Worm (Caenorhabditis elegans) whole organism, L4 larva: Measurements from ENCODE around the gene amx-1.

Experiments used
- T26A8.4 ChIP-seq: fragments of 200-800 bp; sonication (Bioruptor generic); IDR thresholded peaks from 2 replicates; pipeline ENCODE4 v1.3.6; 2022; ENCODE audit warnings: missing genetic modification characterization, missing compliant biosample characterization
- ZK337.2 ChIP-seq: fragments of 200-800 bp; sonication (Bioruptor generic); IDR thresholded peaks from 2 replicates; pipeline ENCODE4 v1.3.6; 2022; ENCODE audit warnings: missing genetic modification reagents, missing genetic modification characterization, missing compliant biosample characterization
- ZK546.5 ChIP-seq, 2 experiments: sonication (generic microtip); optimal IDR thresholded peaks; 2 replicates each; lab custom pipeline; 2017; ENCODE audit warnings: missing biosample characterization in 2 of 2, missing genetic modification characterization in 2 of 2
- aha-1 ChIP-seq: fragments of 150-350 bp; peaks from one replicate; lab custom pipeline; 2014; ENCODE audit warnings: missing biosample characterization, missing genetic modification characterization
- arid-1 ChIP-seq: fragments of 200-800 bp; sonication (Bioruptor generic); conservative IDR thresholded peaks from 2 replicates; pipeline ENCODE4 v1.3.6; 2022; ENCODE audit warnings: missing genetic modification reagents, missing genetic modification characterization, missing compliant biosample characterization
- ceh-20 ChIP-seq: fragments of 200-800 bp; sonication (Bioruptor generic); IDR thresholded peaks from 2 replicates; pipeline ENCODE4 v1.3.6; 2022; ENCODE audit warnings: missing genetic modification reagents, missing genetic modification characterization, missing compliant biosample characterization
- ceh-44 ChIP-seq: fragments of 200-800 bp; sonication (Bioruptor generic); IDR thresholded peaks from 2 replicates; pipeline ENCODE4 v1.3.6; 2022; ENCODE audit warnings: missing genetic modification reagents, missing genetic modification characterization, missing compliant biosample characterization
- ceh-82 ChIP-seq: sonication (generic microtip); optimal IDR thresholded peaks from 2 replicates; lab custom pipeline; 2017; ENCODE audit warnings: missing biosample characterization, missing genetic modification characterization
- ces-1 ChIP-seq: fragments of 150-350 bp; sonication (generic microtip); optimal IDR thresholded peaks from 4 replicates; lab custom pipeline; 2014; ENCODE audit warnings: missing biosample characterization, missing genetic modification reagents, missing genetic modification characterization
- daf-16 ChIP-seq, 3 experiments: sonication (generic microtip); optimal IDR thresholded peaks; 2 replicates each; lab custom pipeline; 2016 to 2017; ENCODE audit warnings: missing genetic modification characterization in 3 of 3, missing genetic modification reagents in 3 of 3, mild to moderate bottlenecking in 2 of 3, missing compliant biosample characterization in 2 of 3, missing biosample characterization in 1 of 3, moderate library complexity in 1 of 3
- daf-19 ChIP-seq: fragments of 200-800 bp; sonication (Bioruptor generic); conservative IDR thresholded peaks from 2 replicates; pipeline ENCODE4 v1.3.6; 2022; ENCODE audit warnings: missing genetic modification characterization, missing compliant biosample characterization
- dmd-6 ChIP-seq: fragments of 200-800 bp; sonication (Bioruptor generic); IDR thresholded peaks from 2 replicates; pipeline ENCODE4 v1.3.6; 2022; ENCODE audit warnings: missing genetic modification reagents, missing genetic modification characterization, missing compliant biosample characterization
- dmd-8 ChIP-seq: fragments of 200-800 bp; sonication (Bioruptor generic); IDR thresholded peaks from 2 replicates; pipeline ENCODE4 v1.3.6; 2022; ENCODE audit warnings: missing genetic modification characterization, missing compliant biosample characterization
- dpl-1 ChIP-seq: fragments of 150-350 bp; optimal IDR thresholded peaks from 2 replicates; lab custom pipeline; 2014; ENCODE audit warnings: missing biosample characterization, missing genetic modification reagents, missing genetic modification characterization
- dve-1 ChIP-seq: sonication (generic microtip); optimal IDR thresholded peaks from 2 replicates; lab custom pipeline; 2017; ENCODE audit warnings: antibody characterized with exemption, mild to moderate bottlenecking, missing genetic modification characterization, missing compliant biosample characterization; ENCODE audit not compliant: insufficient read depth
- egl-43 ChIP-seq: fragments of 200-800 bp; sonication (Bioruptor generic); IDR thresholded peaks from 2 replicates; pipeline ENCODE4 v1.3.6; 2022; ENCODE audit warnings: missing genetic modification reagents, missing genetic modification characterization, missing compliant biosample characterization
- fkh-10 ChIP-seq: fragments of 150-350 bp; optimal IDR thresholded peaks from 2 replicates; lab custom pipeline; 2014; ENCODE audit warnings: missing biosample characterization, missing genetic modification reagents, missing genetic modification characterization
- hif-1 ChIP-seq, 2 experiments: sonication (generic microtip); optimal IDR thresholded peaks; 2 replicates each; lab custom pipeline; 2016 to 2017; ENCODE audit warnings: missing compliant biosample characterization in 2 of 2, missing genetic modification characterization in 2 of 2, missing genetic modification reagents in 2 of 2, missing genotype in 2 of 2, mild to moderate bottlenecking in 1 of 2
- hlh-11 ChIP-seq: fragments of 200-800 bp; sonication (Bioruptor generic); optimal IDR thresholded peaks from 2 replicates; lab custom pipeline; 2018; ENCODE audit warnings: mild to moderate bottlenecking, missing genetic modification characterization, missing compliant biosample characterization
- hlh-30 ChIP-seq: sonication (generic microtip); optimal IDR thresholded peaks from 2 replicates; lab custom pipeline; 2017; ENCODE audit warnings: antibody characterized with exemption, mild to moderate bottlenecking, missing genetic modification characterization, missing compliant biosample characterization; ENCODE audit not compliant: insufficient read depth
- hmg-1.1 ChIP-seq: fragments of 200-800 bp; sonication (Bioruptor generic); IDR thresholded peaks from 2 replicates; pipeline ENCODE4 v1.3.6; 2022; ENCODE audit warnings: missing genetic modification reagents, missing genetic modification characterization, missing compliant biosample characterization
- lim-7 ChIP-seq: fragments of 200-800 bp; sonication (Bioruptor generic); IDR thresholded peaks from 2 replicates; pipeline ENCODE4 v1.3.6; 2022; ENCODE audit warnings: missing genetic modification characterization, missing compliant biosample characterization
- lin-13 ChIP-seq: fragments of 150-350 bp; optimal IDR thresholded peaks from 2 replicates; lab custom pipeline; 2014; ENCODE audit warnings: missing biosample characterization, missing genetic modification reagents, missing genetic modification characterization
- lin-38 ChIP-seq: fragments of 200-800 bp; sonication (Bioruptor generic); IDR thresholded peaks from 2 replicates; pipeline ENCODE4 v1.3.6; 2022; ENCODE audit warnings: missing genetic modification reagents, missing genetic modification characterization, missing compliant biosample characterization
- lir-3 ChIP-seq: sonication (generic microtip); optimal IDR thresholded peaks from 2 replicates; lab custom pipeline; 2016; ENCODE audit warnings: mild to moderate bottlenecking, missing genetic modification characterization, missing compliant biosample characterization
- lsy-2 ChIP-seq, 2 experiments: fragments of 150-350 bp in 1 of 2; sonication (generic microtip) in 1 of 2; optimal IDR thresholded peaks; 2 replicates each; lab custom pipeline; 2014 to 2017; ENCODE audit warnings: missing biosample characterization in 2 of 2, missing genetic modification characterization in 2 of 2
- madf-9 ChIP-seq: fragments of 200-800 bp; sonication (Bioruptor generic); conservative IDR thresholded peaks from 2 replicates; pipeline ENCODE4 v1.3.6; 2022; ENCODE audit warnings: missing genetic modification reagents, missing genetic modification characterization, missing compliant biosample characterization
- mdl-1 ChIP-seq, 2 experiments: fragments of 150-350 bp in 1 of 2; sonication (generic microtip) in 1 of 2; optimal IDR thresholded peaks; 2 replicates each; lab custom pipeline; 2014 to 2017; ENCODE audit warnings: missing biosample characterization in 2 of 2, missing genetic modification characterization in 2 of 2
- mes-2 ChIP-seq: sonication (generic microtip); optimal IDR thresholded peaks from 2 replicates; lab custom pipeline; 2016; ENCODE audit warnings: missing genotype, mild to moderate bottlenecking, missing genetic modification characterization, missing compliant biosample characterization; ENCODE audit not compliant: poor library complexity, severe bottlenecking
- mxl-3 ChIP-seq: fragments of 200-800 bp; sonication (Bioruptor generic); optimal IDR thresholded peaks from 2 replicates; lab custom pipeline; 2018; ENCODE audit warnings: mild to moderate bottlenecking, missing genetic modification characterization, missing compliant biosample characterization
- nhr-102 ChIP-seq: sonication (generic microtip); optimal IDR thresholded peaks from 2 replicates; lab custom pipeline; 2016; ENCODE audit warnings: mild to moderate bottlenecking, missing genetic modification characterization, moderate library complexity, missing compliant biosample characterization
- nhr-11 ChIP-seq: fragments of 150-350 bp; optimal IDR thresholded peaks from 2 replicates; lab custom pipeline; 2014; ENCODE audit warnings: missing biosample characterization, missing genetic modification characterization
- nhr-28 ChIP-seq: fragments of 150-350 bp; optimal IDR thresholded peaks from 2 replicates; lab custom pipeline; 2014; ENCODE audit warnings: missing biosample characterization, missing genetic modification characterization
- nhr-6 ChIP-seq: fragments of 150-350 bp; optimal IDR thresholded peaks from 2 replicates; lab custom pipeline; 2014; ENCODE audit warnings: missing biosample characterization, missing genetic modification characterization
- nhr-77 ChIP-seq: fragments of 150-350 bp; optimal IDR thresholded peaks from 2 replicates; lab custom pipeline; 2014; ENCODE audit warnings: missing biosample characterization, missing genetic modification characterization
- pha-4 ChIP-seq, 2 experiments: fragments of 150-350 bp in 1 of 2; fragments of 200-800 bp in 1 of 2; sonication (Bioruptor generic) in 1 of 2; IDR thresholded peaks in 1 of 2; optimal IDR thresholded peaks in 1 of 2; 2 replicates each; pipeline versions ENCODE4 v1.3.6 to Lab custom; 2014 to 2022; ENCODE audit warnings: missing genetic modification characterization in 2 of 2, missing genetic modification reagents in 2 of 2, missing biosample characterization in 1 of 2, missing compliant biosample characterization in 1 of 2
- php-3 ChIP-seq: fragments of 200-800 bp; sonication (Bioruptor generic); IDR thresholded peaks from 2 replicates; pipeline ENCODE4 v1.3.6; 2022; ENCODE audit warnings: missing genetic modification reagents, missing genetic modification characterization, missing compliant biosample characterization
- saeg-2 ChIP-seq: fragments of 200-800 bp; sonication (Bioruptor generic); IDR thresholded peaks from 2 replicates; pipeline ENCODE4 v1.3.6; 2022; ENCODE audit warnings: missing genetic modification reagents, missing genetic modification characterization, missing compliant biosample characterization
- sdz-12 ChIP-seq: fragments of 200-800 bp; sonication (Bioruptor generic); optimal IDR thresholded peaks from 2 replicates; lab custom pipeline; 2018; ENCODE audit warnings: mild to moderate bottlenecking, missing genetic modification characterization, missing compliant biosample characterization
- set-16 ChIP-seq: fragments of 200-800 bp; sonication (Bioruptor generic); IDR thresholded peaks from 2 replicates; pipeline ENCODE4 v1.3.6; 2022; ENCODE audit warnings: missing genetic modification reagents, missing genetic modification characterization, missing compliant biosample characterization
- spr-3 ChIP-seq: fragments of 200-800 bp; sonication (Bioruptor generic); optimal IDR thresholded peaks from 2 replicates; lab custom pipeline; 2018; ENCODE audit warnings: mild to moderate bottlenecking, missing genetic modification characterization, missing compliant biosample characterization
- vab-7 ChIP-seq: fragments of 200-800 bp; sonication (Bioruptor generic); IDR thresholded peaks from 2 replicates; pipeline ENCODE4 v1.3.6; 2022; ENCODE audit warnings: missing genetic modification reagents, missing genetic modification characterization, missing compliant biosample characterization
- zfp-2 ChIP-seq: sonication (generic microtip); optimal IDR thresholded peaks from 2 replicates; lab custom pipeline; 2016; ENCODE audit warnings: mild to moderate bottlenecking, missing genetic modification characterization, missing compliant biosample characterization
- ztf-11 ChIP-seq: fragments of 150-350 bp; optimal IDR thresholded peaks from 2 replicates; lab custom pipeline; 2014; ENCODE audit warnings: missing biosample characterization, missing genetic modification characterization

Gene amx-1

ce11 chrIII:3872978-3873377 lies 50.8 kb downstream of the amx-1 start:
- TF ChIP-seq ZK337.2 (GFP tag; lab: Robert Waterston, UW) (peak; percentile 37; the same call in 1 of the 2 replicates), madf-9 (GFP tag; lab: Robert Waterston, UW) (no peak), sdz-12 (GFP tag; lab: Kevin White, UChicago) (peak; percentile 42), aha-1 (tag; lab: Kevin White, UChicago) (peak; percentile 49)

- TF ChIP-seq php-3: no peak
- no peak for TF ChIP-seq saeg-2 (GFP tag; lab: Robert Waterston, UW)
- peak; percentile 6 to 44 for TF ChIP-seq lsy-2 (tag; optimal IDR thresholded peaks at IDR 0.05; lab: Kevin White, UChicago)
- TF ChIP-seq ceh-82 (tag; lab: Kevin White, UChicago): no peak
- no peak for TF ChIP-seq nhr-102
- TF ChIP-seq lin-38 (GFP tag; lab: Robert Waterston, UW): no peak
- TF ChIP-seq fkh-10 (GFP tag; lab: Kevin White, UChicago): no peak
- no peak for TF ChIP-seq ceh-44
- TF ChIP-seq hlh-11 (tag; lab: Kevin White, UChicago): peak; percentile 72
- TF ChIP-seq dmd-6 (GFP tag; lab: Robert Waterston, UW): peak; percentile 65
- peak; percentile 11 for TF ChIP-seq spr-3 (GFP tag; lab: Kevin White, UChicago)
- TF ChIP-seq daf-16 (GFP tag; optimal IDR thresholded peaks at IDR 0.05; lab: Kevin White, UChicago): no peak
- TF ChIP-seq daf-16 (tag; optimal IDR thresholded peaks at IDR 0.05; lab: Kevin White, UChicago): peak; percentile 71
- peak; percentile 64 for TF ChIP-seq nhr-28 (tag; lab: Kevin White, UChicago)
- no peak for TF ChIP-seq T26A8.4 (GFP tag; lab: Robert Waterston, UW)
- TF ChIP-seq nhr-77: peak; percentile 41
- TF ChIP-seq lim-7 (GFP tag; lab: Robert Waterston, UW): no peak
- TF ChIP-seq dve-1: peak; percentile 34
- TF ChIP-seq lin-13 (GFP tag; lab: Kevin White, UChicago): peak; percentile 25
- no peak for TF ChIP-seq ceh-20 (GFP tag; lab: Robert Waterston, UW)
- no peak for TF ChIP-seq ztf-11 (tag; lab: Kevin White, UChicago)
- TF ChIP-seq pha-4 (GFP tag; IDR thresholded peaks at IDR 0.05; lab: Robert Waterston, UW): peak; percentile 26; the same call in 1 of the 2 replicates
- no peak for TF ChIP-seq pha-4 (tag; optimal IDR thresholded peaks at IDR 0.05; lab: Kevin White, UChicago)
- peak in 1 of 2 experiments; percentile 61 for TF ChIP-seq hif-1 (tag; optimal IDR thresholded peaks at IDR 0.05; lab: Kevin White, UChicago)
- peak; percentile 13 for TF ChIP-seq mes-2 (tag; lab: Kevin White, UChicago)
- TF ChIP-seq ZK546.5 (tag; optimal IDR thresholded peaks at IDR 0.05; lab: Kevin White, UChicago): no peak
- TF ChIP-seq dmd-8 (GFP tag; lab: Robert Waterston, UW): no peak
- TF ChIP-seq mdl-1 (tag; optimal IDR thresholded peaks at IDR 0.05; lab: Kevin White, UChicago): peak in 1 of 2 experiments; percentile 66
- TF ChIP-seq daf-19 (GFP tag; lab: Robert Waterston, UW): no peak
- TF ChIP-seq egl-43 (GFP tag; lab: Robert Waterston, UW): 0 out of 2 replicates have a peak, but pooled peaks have one; percentile 40
- 0 out of 2 replicates have a peak, but pooled peaks have one; percentile 34 for TF ChIP-seq vab-7 (GFP tag; lab: Robert Waterston, UW)
- TF ChIP-seq ces-1 (GFP tag; lab: Kevin White, UChicago): no peak
- no peak for TF ChIP-seq ZK337.2 (GFP tag; lab: Robert Waterston, UW)
- no peak for TF ChIP-seq zfp-2 (tag; lab: Kevin White, UChicago)
- TF ChIP-seq nhr-6 (tag; lab: Kevin White, UChicago): no peak
- TF ChIP-seq mxl-3 (GFP tag; lab: Kevin White, UChicago): peak; percentile 86
- no peak for TF ChIP-seq madf-9 (GFP tag; lab: Robert Waterston, UW)
- no peak for TF ChIP-seq arid-1 (GFP tag; lab: Robert Waterston, UW)
- TF ChIP-seq dpl-1 (GFP tag; lab: Kevin White, UChicago): no peak
- TF ChIP-seq nhr-11 (tag; lab: Kevin White, UChicago): no peak
- peak; percentile 35; the same call in 1 of the 2 replicates for TF ChIP-seq set-16 (GFP tag; lab: Robert Waterston, UW)
- TF ChIP-seq hlh-30 (tag; lab: Kevin White, UChicago): peak; percentile 65
- TF ChIP-seq lir-3 (tag; lab: Kevin White, UChicago): no peak
- peak; percentile 42; the same call in 1 of the 2 replicates for TF ChIP-seq hmg-1.1 (GFP tag; lab: Robert Waterston, UW)
- TF ChIP-seq, all 104 proteins: peak for 19
These were observed 51.2 kb downstream of the amx-1 start for ce11 chrIII:3873424-3873823.
